Worm (Caenorhabditis elegans): ENCODE data around the gene calu-1.

The calu-1 gene

ce11 chrX:4929657-4930056 is 41.1 kb downstream of the calu-1 start, which contains the start of gene mct-4:
Gene mct-4 (minus strand): TSS chrX:4929757.
- TF ChIP-seq mbf-1 (tag; optimal IDR thresholded peaks at IDR 0.05) = no peak
- TF ChIP-seq blmp-1 (tag; optimal IDR thresholded peaks at IDR 0.05; ENCODE audit: insufficient read depth) = no peak

- TF ChIP-seq unc-39 (tag; optimal IDR thresholded peaks at IDR 0.05) (no peak), ztf-1 (GFP tag; conservative IDR thresholded peaks at IDR 0.05) (no peak), elt-1 (tag; optimal IDR thresholded peaks at IDR 0.05) (no peak)
Measured at ce11 chrX:4928118-4928517, 42.6 kb downstream of the calu-1 start.

- no peak for TF ChIP-seq nhr-11 (tag; optimal IDR thresholded peaks at IDR 0.05)
- TF ChIP-seq unc-39 (tag; optimal IDR thresholded peaks at IDR 0.05) = no peak
- TF ChIP-seq ceh-16 (tag; optimal IDR thresholded peaks at IDR 0.05) = no peak
- TF ChIP-seq blmp-1 (tag; optimal IDR thresholded peaks at IDR 0.05; ENCODE audit: insufficient read depth) = no peak
- no peak for TF ChIP-seq nhr-25 (tag; optimal IDR thresholded peaks at IDR 0.05)
- no peak for TF ChIP-seq mab-5 (tag; optimal IDR thresholded peaks at IDR 0.05)
- no peak for TF ChIP-seq elt-3 (tag; optimal IDR thresholded peaks at IDR 0.05)
- no peak for TF ChIP-seq nhr-12 (tag; optimal IDR thresholded peaks at IDR 0.05)
- no peak for TF ChIP-seq skn-1 (tag; optimal IDR thresholded peaks at IDR 0.05)
- TF ChIP-seq gmeb-1 (tag; optimal IDR thresholded peaks at IDR 0.05) = no peak
- no peak for TF ChIP-seq nhr-21 (tag; optimal IDR thresholded peaks at IDR 0.05)
- no peak for TF ChIP-seq dmd-4 (tag; optimal IDR thresholded peaks at IDR 0.05)
- TF ChIP-seq nhr-6 (tag; optimal IDR thresholded peaks at IDR 0.05) = no peak
- TF ChIP-seq sem-4 (tag; optimal IDR thresholded peaks at IDR 0.05) = no peak
- TF ChIP-seq fos-1 (tag; optimal IDR thresholded peaks at IDR 0.05) = no peak
- no peak for TF ChIP-seq snpc-4 (tag; optimal IDR thresholded peaks at IDR 0.05)
- no peak for TF ChIP-seq crh-2 (tag; optimal IDR thresholded peaks at IDR 0.05)
Measured at ce11 chrX:4920942-4921540, 49.7 kb downstream of the calu-1 start, which contains the start of gene K05B2.4. Gene K05B2.4 (minus strand): TSS chrX:4920992.

Data from whole organism, L2 larva.